Worm (Caenorhabditis elegans) whole organism, L4 larva: ENCODE data around the gene jhdm-1.

Experiments used
- F26F4.8 ChIP-seq: fragments of 200-800 bp; sonication (Bioruptor generic); conservative IDR thresholded peaks from 2 replicates; pipeline ENCODE4 v1.3.6; 2022; ENCODE audit warnings: missing genetic modification characterization, missing compliant biosample characterization
- F44E2.7 ChIP-seq: fragments of 200-800 bp; sonication (Bioruptor generic); IDR thresholded peaks from 2 replicates; pipeline ENCODE4 v2.1.2; 2022; ENCODE audit warnings: missing genetic modification characterization, missing compliant biosample characterization
- T26A8.4 ChIP-seq: fragments of 200-800 bp; sonication (Bioruptor generic); IDR thresholded peaks from 2 replicates; pipeline ENCODE4 v1.3.6; 2022; ENCODE audit warnings: missing genetic modification characterization, missing compliant biosample characterization
- Y48G9A.11 ChIP-seq: fragments of 200-800 bp; sonication (Bioruptor generic); IDR thresholded peaks from 2 replicates; pipeline ENCODE4 v1.3.6; 2022; ENCODE audit warnings: missing genetic modification reagents, missing genetic modification characterization, missing compliant biosample characterization
- Y5F2A.4 ChIP-seq: fragments of 200-800 bp; sonication (Bioruptor generic); optimal IDR thresholded peaks from 2 replicates; lab custom pipeline; 2018; ENCODE audit warnings: mild to moderate bottlenecking, missing genetic modification characterization, missing compliant biosample characterization
- Y75B8A.6 ChIP-seq: fragments of 200-800 bp; sonication (Bioruptor generic); IDR thresholded peaks from 2 replicates; pipeline ENCODE4 v1.3.6; 2022; ENCODE audit warnings: missing genetic modification reagents, missing genetic modification characterization, missing compliant biosample characterization
- aha-1 ChIP-seq: fragments of 150-350 bp; peaks from one replicate; lab custom pipeline; 2014; ENCODE audit warnings: missing biosample characterization, missing genetic modification characterization
- ama-1 ChIP-seq: fragments of 150-350 bp; optimal IDR thresholded peaks from 2 replicates; lab custom pipeline; 2014; ENCODE audit warnings: inconsistent platforms, mixed read lengths
- arid-1 ChIP-seq: fragments of 200-800 bp; sonication (Bioruptor generic); conservative IDR thresholded peaks from 2 replicates; pipeline ENCODE4 v1.3.6; 2022; ENCODE audit warnings: missing genetic modification reagents, missing genetic modification characterization, missing compliant biosample characterization
- ceh-20 ChIP-seq: fragments of 200-800 bp; sonication (Bioruptor generic); IDR thresholded peaks from 2 replicates; pipeline ENCODE4 v1.3.6; 2022; ENCODE audit warnings: missing genetic modification reagents, missing genetic modification characterization, missing compliant biosample characterization
- ceh-32 ChIP-seq: sonication (generic microtip); optimal IDR thresholded peaks from 2 replicates; lab custom pipeline; 2016; ENCODE audit warnings: mild to moderate bottlenecking, missing genetic modification characterization, missing compliant biosample characterization; ENCODE audit not compliant: poor library complexity
- ces-1 ChIP-seq: fragments of 150-350 bp; sonication (generic microtip); optimal IDR thresholded peaks from 4 replicates; lab custom pipeline; 2014; ENCODE audit warnings: missing biosample characterization, missing genetic modification reagents, missing genetic modification characterization
- cey-2 ChIP-seq: sonication (generic microtip); optimal IDR thresholded peaks from 3 replicates; lab custom pipeline; 2017; ENCODE audit warnings: missing genetic modification characterization, mild to moderate bottlenecking, missing compliant biosample characterization, antibody characterized with exemption, borderline replicate concordance; ENCODE audit not compliant: insufficient read depth
- daf-8 ChIP-seq: fragments of 200-800 bp; sonication (Bioruptor generic); IDR thresholded peaks from 2 replicates; pipeline ENCODE4 v1.3.6; 2022; ENCODE audit warnings: missing genetic modification characterization, missing compliant biosample characterization
- dmd-8 ChIP-seq: fragments of 200-800 bp; sonication (Bioruptor generic); IDR thresholded peaks from 2 replicates; pipeline ENCODE4 v1.3.6; 2022; ENCODE audit warnings: missing genetic modification characterization, missing compliant biosample characterization
- dpl-1 ChIP-seq: fragments of 150-350 bp; optimal IDR thresholded peaks from 2 replicates; lab custom pipeline; 2014; ENCODE audit warnings: missing biosample characterization, missing genetic modification reagents, missing genetic modification characterization
- egl-27 ChIP-seq: sonication (generic microtip); optimal IDR thresholded peaks from 3 replicates; lab custom pipeline; 2017; ENCODE audit warnings: missing biosample characterization, missing genetic modification reagents, missing genetic modification characterization
- hif-1 ChIP-seq, 2 experiments: sonication (generic microtip); optimal IDR thresholded peaks; 2 replicates each; lab custom pipeline; 2016 to 2017; ENCODE audit warnings: missing compliant biosample characterization in 2 of 2, missing genetic modification characterization in 2 of 2, missing genetic modification reagents in 2 of 2, missing genotype in 2 of 2, mild to moderate bottlenecking in 1 of 2
- lim-7 ChIP-seq: fragments of 200-800 bp; sonication (Bioruptor generic); IDR thresholded peaks from 2 replicates; pipeline ENCODE4 v1.3.6; 2022; ENCODE audit warnings: missing genetic modification characterization, missing compliant biosample characterization
- lin-13 ChIP-seq: fragments of 150-350 bp; optimal IDR thresholded peaks from 2 replicates; lab custom pipeline; 2014; ENCODE audit warnings: missing biosample characterization, missing genetic modification reagents, missing genetic modification characterization
- lin-29 ChIP-seq: fragments of 200-800 bp; sonication (Bioruptor generic); IDR thresholded peaks from 2 replicates; pipeline ENCODE4 v1.3.6; 2022; ENCODE audit warnings: missing genetic modification reagents, missing genetic modification characterization, missing compliant biosample characterization
- lin-38 ChIP-seq: fragments of 200-800 bp; sonication (Bioruptor generic); IDR thresholded peaks from 2 replicates; pipeline ENCODE4 v1.3.6; 2022; ENCODE audit warnings: missing genetic modification reagents, missing genetic modification characterization, missing compliant biosample characterization
- lsy-2 ChIP-seq, 2 experiments: fragments of 150-350 bp in 1 of 2; sonication (generic microtip) in 1 of 2; optimal IDR thresholded peaks; 2 replicates each; lab custom pipeline; 2014 to 2017; ENCODE audit warnings: missing biosample characterization in 2 of 2, missing genetic modification characterization in 2 of 2
- madf-5 ChIP-seq, 2 experiments: fragments of 200-800 bp; sonication (Bioruptor generic); IDR thresholded peaks; 2 replicates each; pipeline ENCODE4 v1.3.6; 2022; ENCODE audit warnings: missing compliant biosample characterization in 2 of 2, missing genetic modification characterization in 2 of 2
- mxl-3 ChIP-seq: fragments of 200-800 bp; sonication (Bioruptor generic); optimal IDR thresholded peaks from 2 replicates; lab custom pipeline; 2018; ENCODE audit warnings: mild to moderate bottlenecking, missing genetic modification characterization, missing compliant biosample characterization
- nhr-10 ChIP-seq: fragments of 150-350 bp; optimal IDR thresholded peaks from 2 replicates; lab custom pipeline; 2014; ENCODE audit warnings: missing biosample characterization, missing genetic modification characterization
- nhr-42 ChIP-seq: fragments of 200-800 bp; sonication (Bioruptor generic); IDR thresholded peaks from 2 replicates; pipeline ENCODE4 v1.3.6; 2022; ENCODE audit warnings: missing genetic modification characterization, missing compliant biosample characterization
- nhr-48 ChIP-seq: sonication (generic microtip); optimal IDR thresholded peaks from 2 replicates; lab custom pipeline; 2016; ENCODE audit warnings: mild to moderate bottlenecking, missing genetic modification characterization, missing compliant biosample characterization
- pha-4 ChIP-seq, 2 experiments: fragments of 150-350 bp in 1 of 2; fragments of 200-800 bp in 1 of 2; sonication (Bioruptor generic) in 1 of 2; IDR thresholded peaks in 1 of 2; optimal IDR thresholded peaks in 1 of 2; 2 replicates each; pipeline versions ENCODE4 v1.3.6 to Lab custom; 2014 to 2022; ENCODE audit warnings: missing genetic modification characterization in 2 of 2, missing genetic modification reagents in 2 of 2, missing biosample characterization in 1 of 2, missing compliant biosample characterization in 1 of 2
- php-3 ChIP-seq: fragments of 200-800 bp; sonication (Bioruptor generic); IDR thresholded peaks from 2 replicates; pipeline ENCODE4 v1.3.6; 2022; ENCODE audit warnings: missing genetic modification reagents, missing genetic modification characterization, missing compliant biosample characterization
- rbr-2 ChIP-seq: sonication (generic microtip); optimal IDR thresholded peaks from 2 replicates; lab custom pipeline; 2016; ENCODE audit warnings: missing genotype, missing genetic modification characterization, missing compliant biosample characterization
- set-16 ChIP-seq: fragments of 200-800 bp; sonication (Bioruptor generic); IDR thresholded peaks from 2 replicates; pipeline ENCODE4 v1.3.6; 2022; ENCODE audit warnings: missing genetic modification reagents, missing genetic modification characterization, missing compliant biosample characterization
- snpc-4 ChIP-seq: fragments of 150-350 bp; optimal IDR thresholded peaks from 2 replicates; lab custom pipeline; 2014; ENCODE audit warnings: missing biosample characterization, missing genetic modification characterization
- tra-1 ChIP-seq: fragments of 200-800 bp; sonication (Bioruptor generic); IDR thresholded peaks from 2 replicates; pipeline ENCODE4 v1.3.6; 2022; ENCODE audit warnings: missing genetic modification reagents, missing genetic modification characterization, missing compliant biosample characterization
- unc-130 ChIP-seq: sonication (generic microtip); optimal IDR thresholded peaks from 2 replicates; lab custom pipeline; 2016; ENCODE audit warnings: missing genetic modification reagents, missing genetic modification characterization, missing compliant biosample characterization
- ztf-11 ChIP-seq: fragments of 150-350 bp; optimal IDR thresholded peaks from 2 replicates; lab custom pipeline; 2014; ENCODE audit warnings: missing biosample characterization, missing genetic modification characterization

The jhdm-1 gene

ce11 chrIII:6432939-6433338, 21.3 kb upstream of the jhdm-1 start, which contains the start of gene vps-16:
Gene vps-16, plus strand, starts transcription at chrIII:6433239.
- TF ChIP-seq lin-13 (GFP tag; lab: Kevin White, UChicago), result no peak
- no peak for TF ChIP-seq snpc-4 (tag; lab: Kevin White, UChicago)
- TF ChIP-seq aha-1 (tag; lab: Kevin White, UChicago), result peak; percentile 3
- no peak for TF ChIP-seq tra-1
- TF ChIP-seq ceh-20 (GFP tag; lab: Robert Waterston, UW), result no peak
- peak; percentile 17 for TF ChIP-seq ama-1 (lab: Kevin White, UChicago)
- TF ChIP-seq php-3 (GFP tag; lab: Robert Waterston, UW), result no peak
- TF ChIP-seq ceh-32 (tag; lab: Kevin White, UChicago), result no peak
- 0 out of 2 replicates have a peak, but pooled peaks have one; percentile 17 for TF ChIP-seq Y48G9A.11 (GFP tag; lab: Robert Waterston, UW)
- 0 out of 2 replicates have a peak, but pooled peaks have one; percentile 31 for TF ChIP-seq lin-38 (GFP tag; lab: Robert Waterston, UW)
- no peak for TF ChIP-seq rbr-2 (tag; lab: Kevin White, UChicago)
- TF ChIP-seq nhr-42, result no peak

- no peak for TF ChIP-seq daf-8 (GFP tag; lab: Robert Waterston, UW)
- no peak for TF ChIP-seq cey-2 (tag; lab: Kevin White, UChicago)
- no peak for TF ChIP-seq lim-7
- TF ChIP-seq unc-130, result no peak
- no peak for TF ChIP-seq lin-29 (GFP tag; lab: Robert Waterston, UW)
- TF ChIP-seq mxl-3 (GFP tag; lab: Kevin White, UChicago), result no peak
These were observed 18.0 kb upstream of the jhdm-1 start, which contains the start of gene C05D11.1 for ce11 chrIII:6436308-6436707. Gene C05D11.1, plus strand, starts transcription at chrIII:6436608.

- TF ChIP-seq T26A8.4 (GFP tag; lab: Robert Waterston, UW) (no peak), set-16 (GFP tag; lab: Robert Waterston, UW) (no peak), hif-1 (tag; optimal IDR thresholded peaks at IDR 0.05; lab: Kevin White, UChicago) (no peak), ces-1 (GFP tag; lab: Kevin White, UChicago) (no peak), egl-27 (tag; lab: Kevin White, UChicago) (no peak), dpl-1 (GFP tag; lab: Kevin White, UChicago) (no peak), Y75B8A.6 (GFP tag; lab: Robert Waterston, UW) (no peak), Y5F2A.4 (no peak), F44E2.7 (no peak), nhr-10 (tag; lab: Kevin White, UChicago) (no peak), F26F4.8 (GFP tag; lab: Robert Waterston, UW) (no peak), pha-4 (GFP tag; IDR thresholded peaks at IDR 0.05; lab: Robert Waterston, UW) (0 out of 2 replicates have a peak, but pooled peaks have one; percentile 47), pha-4 (tag; optimal IDR thresholded peaks at IDR 0.05; lab: Kevin White, UChicago) (no peak), nhr-48 (tag; lab: Kevin White, UChicago) (no peak), ztf-11 (tag; lab: Kevin White, UChicago) (no peak), lin-38 (GFP tag; lab: Robert Waterston, UW) (peak; percentile 47; the same call in 1 of the 2 replicates), dmd-8 (no peak), ama-1 (lab: Kevin White, UChicago) (peak; percentile 35), ceh-32 (tag; lab: Kevin White, UChicago) (no peak), arid-1 (no peak), madf-5 (GFP tag; IDR thresholded peaks at IDR 0.05; lab: Robert Waterston, UW) (no peak), lsy-2 (tag; optimal IDR thresholded peaks at IDR 0.05; lab: Kevin White, UChicago) (no peak)
These were observed 14.4 kb upstream of the jhdm-1 start for ce11 chrIII:6439854-6440253.
